Fruit fly (Drosophila melanogaster): ENCODE results near the gene Prosalpha4.

DNA sequence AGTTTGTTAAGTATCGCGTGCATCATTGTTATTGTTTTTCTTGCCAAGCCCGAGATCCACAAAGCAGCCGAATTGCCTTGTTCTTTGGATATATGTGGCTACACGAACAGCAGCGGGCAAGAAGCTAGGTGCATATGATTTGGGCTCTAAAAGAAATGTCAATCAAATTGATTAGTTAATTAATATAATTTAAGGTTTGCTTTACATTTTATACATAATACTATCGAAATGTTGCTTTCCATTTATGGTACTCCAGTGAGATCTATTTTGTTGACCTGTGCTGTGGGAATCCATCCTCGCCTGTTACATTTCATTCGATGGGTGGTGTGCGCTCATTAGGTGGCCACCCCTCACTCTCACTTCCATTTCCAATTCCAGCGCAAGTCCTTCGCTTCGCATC, 12.7 kb upstream of the Prosalpha4 start:
- peak; percentile 78 for TF ChIP-seq Hmr (GFP tag; optimal IDR thresholded peaks at IDR 0.05)
- peak; percentile 87 for TF ChIP-seq CG7839 (tag; optimal IDR thresholded peaks at IDR 0.05)
- TF ChIP-seq NC2α (GFP tag; optimal IDR thresholded peaks at IDR 0.05), result no peak
- TF ChIP-seq CG14710 (tag; optimal IDR thresholded peaks at IDR 0.05), result peak; percentile 77
